Worm (Caenorhabditis elegans): ENCODE measurements around the gene egl-44.

DNA sequence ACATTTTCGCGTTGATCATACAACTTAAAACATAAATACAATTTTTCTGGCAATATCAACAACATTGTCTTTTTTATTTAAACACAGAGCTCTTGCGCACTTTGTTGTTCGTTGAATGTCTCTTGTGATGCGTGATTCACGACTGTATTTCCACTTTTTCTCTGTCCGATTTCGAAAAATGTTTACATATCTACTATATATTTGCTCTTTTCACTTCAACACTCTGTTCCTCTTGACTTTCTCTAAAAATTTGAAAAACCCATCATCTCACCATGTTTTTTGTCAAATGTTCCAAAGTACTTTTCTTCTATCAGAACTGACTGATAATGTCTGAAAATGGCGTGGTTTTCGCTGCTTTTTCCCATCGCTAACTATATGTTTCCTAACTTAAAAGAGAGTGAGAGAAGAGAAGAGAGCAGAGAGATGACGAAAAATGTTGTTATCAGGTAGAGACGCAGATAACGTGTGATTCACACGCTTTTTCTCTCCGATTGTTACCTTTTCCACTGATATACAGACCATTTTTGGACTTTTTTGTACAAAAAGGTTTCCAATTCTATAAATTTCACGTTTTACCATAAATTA lies 16.6 kb upstream of the egl-44 start:
- TF ChIP-seq pqm-1 (tag; optimal IDR thresholded peaks at IDR 0.05) = peak; percentile 91
- no peak for TF ChIP-seq alr-1 (tag; optimal IDR thresholded peaks at IDR 0.05; ENCODE audit: borderline replicate concordance)
- no peak for TF ChIP-seq elt-3 (tag; optimal IDR thresholded peaks at IDR 0.05)
- TF ChIP-seq jun-1 (tag; optimal IDR thresholded peaks at IDR 0.05) = peak; percentile 7
- no peak for TF ChIP-seq efl-3 (GFP tag; optimal IDR thresholded peaks at IDR 0.05)
- peak in 1 of 2 experiments; percentile 19 for TF ChIP-seq lsy-2 (tag; optimal IDR thresholded peaks at IDR 0.05)
- TF ChIP-seq fkh-4 (tag; optimal IDR thresholded peaks at IDR 0.05; ENCODE audit: borderline replicate concordance) = no peak
- no peak for TF ChIP-seq fkh-10 (GFP tag; optimal IDR thresholded peaks at IDR 0.05)
- TF ChIP-seq ceh-82 (tag; optimal IDR thresholded peaks at IDR 0.05) = no peak
